Worm (Caenorhabditis elegans): ENCODE measurements around the gene nhr-167.
A peak's percentile ranks its signal among the peaks of the same experiment; 100 is the strongest.

nhr-167 gene

ce11 chrX:11937343-11937935 is 44.4 kb downstream of the nhr-167 start (continued):
- TF ChIP-seq ceh-39 (tag; optimal IDR thresholded peaks at IDR 0.05) = peak; percentile 95
- no peak for TF ChIP-seq nhr-2 (tag; optimal IDR thresholded peaks at IDR 0.05)

- peak; percentile 85 for TF ChIP-seq cnd-1 (tag; optimal IDR thresholded peaks at IDR 0.05)
- peak; percentile 16 for TF ChIP-seq mep-1 (tag; optimal IDR thresholded peaks at IDR 0.05)
- TF ChIP-seq ceh-39 (tag; optimal IDR thresholded peaks at IDR 0.05) = no peak
- peak; percentile 42 for TF ChIP-seq ces-1 (GFP tag; optimal IDR thresholded peaks at IDR 0.05)
- no peak for TF ChIP-seq nhr-237 (tag; optimal IDR thresholded peaks at IDR 0.05)
- TF ChIP-seq sptf-1 (tag; optimal IDR thresholded peaks at IDR 0.05) = peak; percentile 87
- TF ChIP-seq ztf-11 (tag; optimal IDR thresholded peaks at IDR 0.05) = no peak
- TF ChIP-seq ceh-83 (GFP tag; optimal IDR thresholded peaks at IDR 0.05) = peak; percentile 69
- TF ChIP-seq unc-120 (tag; optimal IDR thresholded peaks at IDR 0.05; ENCODE audit: poor library complexity, severe bottlenecking) = peak; percentile 75
- TF ChIP-seq M03D4.4 (tag; optimal IDR thresholded peaks at IDR 0.05) = peak; percentile 80
- TF ChIP-seq drap-1 (GFP tag; optimal IDR thresholded peaks at IDR 0.05) = peak; percentile 85
- TF ChIP-seq pha-4 (tag; optimal IDR thresholded peaks at IDR 0.05) = peak; percentile 41
- peak; percentile 73 for TF ChIP-seq mls-2 (tag; optimal IDR thresholded peaks at IDR 0.05)
- no peak for TF ChIP-seq nhr-28 (tag; optimal IDR thresholded peaks at IDR 0.05)
- TF ChIP-seq mab-5 (tag; optimal IDR thresholded peaks at IDR 0.05) = no peak
- no peak for TF ChIP-seq nhr-2 (tag; optimal IDR thresholded peaks at IDR 0.05)
- TF ChIP-seq bed-3 (GFP tag; optimal IDR thresholded peaks at IDR 0.05) = peak; percentile 65
- TF ChIP-seq sem-2 (GFP tag; optimal IDR thresholded peaks at IDR 0.05) = peak; percentile 70
- TF ChIP-seq unc-39 (tag; optimal IDR thresholded peaks at IDR 0.05) = no peak
- no peak for TF ChIP-seq snpc-4 (tag; optimal IDR thresholded peaks at IDR 0.05)
- TF ChIP-seq tbx-8 (GFP tag; optimal IDR thresholded peaks at IDR 0.05) = peak; percentile 28
- TF ChIP-seq zip-8 (tag; optimal IDR thresholded peaks at IDR 0.05) = no peak
- TF ChIP-seq ham-2 (GFP tag; optimal IDR thresholded peaks at IDR 0.05) = peak; percentile 62
- TF ChIP-seq ceh-43 (GFP tag; optimal IDR thresholded peaks at IDR 0.05) = peak; percentile 41
- no peak for TF ChIP-seq hlh-1 (tag; optimal IDR thresholded peaks at IDR 0.05)
- peak; percentile 41 for TF ChIP-seq lin-32 (GFP tag; optimal IDR thresholded peaks at IDR 0.05)
Observed at ce11 chrX:11934933-11935332, 47.0 kb downstream of the nhr-167 start.

- TF ChIP-seq ceh-39 (tag; optimal IDR thresholded peaks at IDR 0.05) (no peak), nhr-76 (tag; optimal IDR thresholded peaks at IDR 0.05) (no peak), nhr-12 (tag; optimal IDR thresholded peaks at IDR 0.05) (no peak)
Observed at ce11 chrX:11933547-11933946, 48.3 kb downstream of the nhr-167 start.

- no peak for TF ChIP-seq flh-1 (GFP tag; optimal IDR thresholded peaks at IDR 0.05)
- no peak for TF ChIP-seq nhr-76 (tag; optimal IDR thresholded peaks at IDR 0.05)
- TF ChIP-seq snpc-4 (tag; optimal IDR thresholded peaks at IDR 0.05) = no peak
- no peak for TF ChIP-seq cnd-1 (tag; optimal IDR thresholded peaks at IDR 0.05)
Observed at ce11 chrX:11931559-11931958, 50.3 kb downstream of the nhr-167 start, which contains the start of gene dot-1.4. Gene dot-1.4, minus strand, starts transcription at chrX:11931659.
